Worm (Caenorhabditis elegans) whole organism, L4 larva: Measurements from ENCODE around the gene T08D10.3.

Experiments
- nhr-11 ChIP-seq: fragments of 150-350 bp; optimal IDR thresholded peaks from 2 replicates; lab custom pipeline; 2014; ENCODE audit warnings: missing biosample characterization, missing genetic modification characterization
- nhr-237 ChIP-seq: sonication (generic microtip); optimal IDR thresholded peaks from 2 replicates; lab custom pipeline; 2017; ENCODE audit warnings: missing biosample characterization, missing genetic modification characterization
- spr-3 ChIP-seq: fragments of 200-800 bp; sonication (Bioruptor generic); optimal IDR thresholded peaks from 2 replicates; lab custom pipeline; 2018; ENCODE audit warnings: mild to moderate bottlenecking, missing genetic modification characterization, missing compliant biosample characterization

ce11 chrX:11965163-11965562 is 9.9 kb downstream of the T08D10.3 start:
- no peak for TF ChIP-seq nhr-11
- TF ChIP-seq nhr-237, result no peak
- no peak for TF ChIP-seq spr-3 (GFP tag; lab: Kevin White, UChicago)
